Fruit fly (Drosophila melanogaster): ENCODE results near the gene CG17364.

CG17364 gene

DNA sequence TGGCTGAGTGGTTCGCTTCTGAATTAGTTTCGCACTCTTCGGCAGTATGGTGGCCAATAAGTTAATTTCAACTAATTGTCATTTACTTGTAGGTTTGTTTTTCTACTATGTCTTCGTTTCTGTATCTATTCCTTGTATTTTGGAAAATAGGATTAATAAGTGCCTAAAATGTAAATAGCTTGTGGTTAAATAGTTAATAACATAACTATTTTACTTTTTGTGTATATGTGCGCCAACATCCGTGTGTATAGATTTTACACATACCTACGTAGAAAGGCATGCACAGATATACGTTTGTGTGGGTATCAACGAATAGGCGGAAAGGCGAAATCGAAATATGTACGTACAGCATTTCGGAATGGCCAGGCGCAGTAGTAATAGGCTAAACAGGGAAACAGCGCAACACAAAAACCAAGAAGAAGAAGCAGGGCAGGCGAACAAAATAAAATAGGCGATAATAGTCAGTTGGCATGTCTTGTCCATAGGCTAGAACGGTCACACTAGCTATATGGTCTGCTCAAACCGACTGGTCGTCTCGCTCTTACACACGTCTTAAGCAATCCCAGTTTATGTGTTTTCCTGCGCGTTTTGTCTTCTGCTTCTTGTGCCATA, 9.4 kb upstream of the CG17364 start:
- no peak for TF ChIP-seq noc (tag; optimal IDR thresholded peaks at IDR 0.05)

DNA sequence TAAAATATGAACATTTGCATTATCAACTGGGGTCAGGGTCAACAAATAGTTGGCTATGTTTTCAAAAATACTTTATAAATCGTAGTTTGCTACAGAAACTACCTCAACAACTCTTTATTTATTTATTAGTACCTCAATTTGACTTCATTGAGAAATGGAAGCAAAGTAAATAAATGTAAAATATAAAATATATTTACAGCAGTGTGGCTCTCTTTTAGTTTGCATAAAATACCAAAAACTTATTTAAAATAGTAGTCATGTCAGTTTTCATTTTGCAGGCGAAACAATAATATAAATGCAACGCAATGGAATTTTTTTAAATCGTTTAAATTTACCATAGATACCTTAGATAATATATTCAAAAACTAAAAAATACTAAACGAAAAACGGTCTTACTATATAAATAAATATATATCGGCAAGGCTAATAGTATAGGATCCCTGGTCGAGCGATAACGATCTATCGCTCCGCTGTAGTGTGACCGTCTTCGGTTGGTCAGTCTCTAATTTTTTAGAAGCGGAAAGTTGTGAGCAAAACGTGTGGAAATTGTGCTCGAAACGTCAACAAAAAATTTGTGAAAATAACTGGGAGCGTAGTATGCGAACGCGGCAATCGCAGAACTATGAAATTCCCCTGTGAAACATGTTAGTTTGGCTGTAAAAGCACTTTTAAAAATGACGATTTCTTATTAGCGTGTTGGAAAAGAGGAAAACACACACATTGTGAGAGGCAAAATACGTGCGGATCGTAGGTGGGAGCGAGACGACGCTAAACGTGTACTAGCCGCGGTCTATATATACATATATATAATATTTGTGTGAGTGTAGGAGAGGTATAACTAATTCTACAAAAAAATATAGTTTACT, 8.7 kb upstream of the CG17364 start, which contains the start of the genes Nprl3 and upSET:
Gene Nprl3, minus strand, starts transcription at position 223 of the 866 bp plus-strand sequence.
Gene upSET, plus strand, starts transcription at position 470 of the 866 bp plus-strand sequence.
- peak; percentile 4 for TF ChIP-seq noc (tag; optimal IDR thresholded peaks at IDR 0.05)

DNA sequence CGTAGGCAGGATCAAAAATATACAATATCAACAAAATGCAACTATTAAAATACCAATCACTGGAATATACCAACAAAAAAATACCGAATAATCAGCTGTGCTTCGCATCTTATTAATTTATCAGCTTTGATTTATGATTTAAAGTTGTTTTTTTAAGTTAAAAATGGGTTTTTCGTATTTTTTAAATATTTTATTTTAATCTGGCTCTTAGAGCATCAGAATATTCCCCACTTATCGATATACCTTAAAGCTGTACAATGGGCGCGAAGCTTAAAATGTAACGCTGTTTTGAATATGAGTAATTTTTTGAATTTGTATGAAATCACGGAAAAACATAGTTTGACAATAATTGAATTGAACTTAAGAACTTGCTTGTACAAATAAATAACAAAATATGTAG, 6.0 kb upstream of the CG17364 start, which contains the start of gene CG17359:
Gene CG17359, minus strand, starts transcription at position 48 of the 400 bp plus-strand sequence.
- TF ChIP-seq noc (tag; optimal IDR thresholded peaks at IDR 0.05): no peak

DNA sequence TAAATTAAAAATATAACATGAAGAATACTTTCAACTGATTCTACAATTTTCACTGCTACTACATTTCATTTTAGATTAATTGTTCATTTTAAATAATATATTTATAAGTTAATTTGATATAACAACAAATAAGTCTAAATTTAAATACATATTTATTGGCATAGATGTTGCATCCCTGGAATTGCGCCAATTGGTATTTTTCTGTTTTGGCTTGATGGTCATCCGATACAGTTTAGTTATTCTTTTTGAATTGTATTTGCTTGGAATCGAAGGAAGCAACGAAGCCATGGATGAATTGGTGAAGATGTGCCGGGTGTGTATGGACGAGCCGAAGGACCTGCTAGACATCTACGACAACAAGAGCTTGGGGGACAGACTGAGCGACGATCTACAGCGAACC, 3.8 kb upstream of the CG17364 start, which contains the start of gene CG17361:
Gene CG17361, plus strand, starts transcription at position 200 of the 400 bp plus-strand sequence.
- no peak for TF ChIP-seq noc (tag; optimal IDR thresholded peaks at IDR 0.05)

DNA sequence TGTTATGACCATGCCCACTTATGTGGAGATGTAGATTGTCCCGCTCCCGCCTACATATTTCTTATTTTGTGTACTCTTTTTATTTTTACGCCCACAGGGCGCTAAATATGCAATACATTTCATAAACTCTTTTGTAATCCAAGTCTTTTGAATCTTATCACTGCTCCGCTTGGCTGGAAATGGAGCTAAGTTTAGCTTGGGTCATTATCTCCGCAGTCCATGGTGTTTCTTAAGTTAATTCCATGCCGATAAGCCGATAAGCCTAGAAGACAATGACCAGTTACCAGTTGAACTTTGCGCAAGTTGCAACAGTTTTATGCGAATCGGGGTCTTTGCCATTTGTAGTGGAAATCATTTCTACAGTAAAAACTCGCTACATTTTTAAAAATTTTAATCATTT, 3.2 kb upstream of the CG17364 start:
- TF ChIP-seq noc (tag; optimal IDR thresholded peaks at IDR 0.05): no peak

DNA sequence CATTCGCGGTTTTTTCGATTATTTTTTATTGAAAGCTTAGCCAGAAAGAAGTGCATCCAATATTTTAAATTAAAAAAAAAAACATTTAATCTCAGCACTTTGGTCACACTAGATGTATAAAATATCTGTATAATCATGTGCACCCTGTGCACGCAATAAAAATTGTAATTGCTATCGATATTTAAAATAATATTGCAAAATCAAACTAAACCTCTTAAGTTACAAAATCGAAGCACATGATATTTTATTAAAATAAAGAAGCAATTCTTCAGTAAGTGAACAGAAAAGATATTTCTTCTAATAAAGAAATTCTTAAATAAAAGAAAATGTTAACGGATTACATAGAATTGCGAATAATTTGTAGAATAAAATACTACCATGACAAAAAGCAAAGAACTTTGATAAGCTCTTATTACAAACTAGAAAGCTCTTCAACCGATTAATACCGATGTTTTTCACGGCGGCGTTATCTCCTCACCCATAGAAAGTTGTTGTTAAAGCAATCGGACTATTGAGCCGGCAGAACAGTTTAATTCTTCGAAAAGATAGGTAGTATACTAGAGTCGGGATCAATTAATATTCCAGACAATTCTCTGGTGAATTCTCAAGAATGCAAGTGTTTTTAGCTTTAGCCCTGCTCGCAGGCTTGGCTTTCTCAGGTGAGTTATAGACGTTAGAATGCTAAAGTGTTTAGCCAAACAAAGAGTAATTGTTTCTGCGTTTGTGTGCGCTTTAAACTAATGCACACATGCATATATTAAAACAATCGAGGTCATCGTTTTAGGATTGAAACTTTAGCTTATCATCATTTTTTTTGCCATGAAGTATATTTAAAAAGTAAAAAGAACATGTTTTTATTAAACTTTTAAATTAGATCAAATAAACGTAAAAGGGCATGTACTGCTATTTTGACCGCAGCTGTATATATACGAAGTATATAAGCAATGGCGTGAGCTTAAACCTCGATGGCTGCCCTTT, 831 bp upstream of the CG17364 start, which contains the start of gene CtsK1:
Gene CtsK1, plus strand, starts transcription at position 490 of the 978 bp plus-strand sequence.
- peak; percentile 55 for TF ChIP-seq noc (tag; optimal IDR thresholded peaks at IDR 0.05)

DNA sequence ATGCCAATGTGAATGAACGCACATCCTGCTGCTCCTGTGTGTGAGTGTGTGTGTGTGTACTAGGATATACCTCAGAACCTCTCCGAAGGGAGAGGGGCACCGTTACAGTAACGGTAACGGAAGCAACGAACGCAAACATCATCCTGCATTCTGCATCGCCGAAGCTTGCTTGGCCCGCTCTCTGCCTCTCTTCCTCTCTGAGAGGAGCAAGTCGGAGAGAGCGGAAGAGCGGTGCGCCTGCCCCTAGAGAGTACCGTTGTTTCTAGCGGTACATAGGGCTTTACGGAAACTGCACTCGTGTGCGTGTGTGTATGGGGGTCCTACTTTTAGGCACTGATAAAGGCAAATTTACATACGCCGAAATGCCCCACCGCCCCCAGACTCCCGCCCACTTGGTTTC, 1.9 kb downstream of the CG17364 start:
- no peak for TF ChIP-seq noc (tag; optimal IDR thresholded peaks at IDR 0.05)

DNA sequence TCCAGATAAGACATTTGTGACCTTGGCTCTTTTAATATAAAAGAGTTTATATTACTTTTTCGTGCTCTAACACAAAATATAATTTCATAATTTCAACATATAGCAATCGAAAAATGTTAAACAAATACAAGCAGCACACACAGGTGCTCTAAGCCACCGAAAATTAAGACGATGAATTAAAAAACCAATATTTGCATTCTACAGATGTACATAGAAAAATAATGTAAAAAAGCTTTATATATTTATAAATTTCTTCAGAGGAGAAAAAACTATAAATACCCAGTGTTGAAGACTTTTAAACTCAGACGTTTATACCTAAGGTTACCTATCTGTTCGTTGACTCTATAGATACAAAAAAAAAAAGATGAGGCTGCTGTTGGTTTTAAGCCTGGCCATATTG, 5.6 kb downstream of the CG17364 start, which contains the start of gene CG9040:
Gene CG9040, plus strand, starts transcription at position 301 of the 400 bp plus-strand sequence.
- no peak for TF ChIP-seq noc (tag; optimal IDR thresholded peaks at IDR 0.05)

DNA sequence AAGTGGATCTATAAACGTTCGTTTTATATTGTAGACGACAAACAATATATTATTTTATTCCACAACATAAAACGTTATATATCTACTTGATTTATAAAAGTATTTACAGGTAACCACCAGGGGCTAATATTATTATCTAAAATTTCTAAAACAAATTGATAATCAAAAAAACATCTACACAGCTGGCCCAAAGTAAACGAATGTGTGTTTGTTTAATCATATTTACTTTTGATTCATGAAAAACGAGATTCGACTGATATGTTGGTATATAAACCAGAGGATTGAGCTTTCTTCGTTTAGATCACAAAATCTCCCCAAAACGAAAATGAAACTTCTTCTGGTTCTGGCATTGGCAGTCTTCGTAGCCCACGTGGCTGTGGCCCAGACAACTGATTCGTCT, 6.9 kb downstream of the CG17364 start, which contains the start of gene CG17362:
Gene CG17362, plus strand, starts transcription at position 291 of the 400 bp plus-strand sequence.
- TF ChIP-seq noc (tag; optimal IDR thresholded peaks at IDR 0.05): no peak

DNA sequence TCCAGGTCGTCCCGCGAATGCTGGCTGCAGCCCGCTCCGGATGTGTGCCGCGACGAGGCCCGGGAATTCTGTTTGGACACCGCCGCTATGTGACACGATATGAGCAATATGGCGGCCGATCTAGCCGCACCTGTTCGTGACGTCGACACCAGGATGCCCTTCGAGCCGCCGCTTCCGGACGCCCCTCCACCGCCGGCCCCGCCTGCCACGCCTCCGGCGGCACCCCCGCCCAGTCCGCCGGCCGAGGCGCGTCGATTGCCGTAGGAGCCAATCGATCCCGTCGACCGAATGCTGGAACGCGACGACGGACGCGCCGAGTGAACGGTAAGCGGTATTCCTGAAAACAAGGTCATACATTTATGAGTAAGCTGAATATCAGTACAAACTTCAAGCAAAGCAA, 10.7 kb downstream of the CG17364 start:
- no peak for TF ChIP-seq noc (tag; optimal IDR thresholded peaks at IDR 0.05)

DNA sequence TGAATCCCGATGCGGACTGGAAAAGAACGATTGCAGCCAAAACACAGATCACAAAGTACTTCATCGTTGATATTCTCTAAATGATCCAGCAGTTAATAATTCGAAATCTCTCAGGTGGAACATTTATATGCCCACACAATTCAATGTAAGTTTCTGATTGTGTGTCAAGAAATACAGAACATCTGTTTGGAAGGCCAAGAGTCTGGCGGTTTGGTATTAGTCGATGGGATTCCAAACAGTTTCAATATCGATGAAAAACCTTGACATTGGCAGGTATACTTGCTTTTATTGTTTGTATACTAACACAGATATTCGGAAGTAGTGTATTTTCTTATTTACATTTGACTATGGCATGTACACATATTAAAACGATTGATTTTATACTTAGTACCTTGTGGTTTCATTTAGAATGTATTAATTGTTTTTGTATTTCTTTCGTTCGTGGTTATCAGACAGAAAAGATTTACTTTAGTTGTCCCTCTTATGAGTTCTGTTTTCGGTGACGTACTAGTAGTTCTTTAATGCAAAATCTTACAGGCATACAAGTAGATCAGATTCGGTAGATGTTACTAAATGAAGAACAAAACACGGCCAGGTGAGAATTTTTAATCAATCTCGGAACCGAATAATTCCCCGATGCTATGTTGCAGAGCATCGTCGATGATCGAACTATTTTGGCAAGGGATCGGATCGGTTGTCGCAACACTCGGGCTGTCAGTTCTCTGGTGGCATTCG, 19.7 kb downstream of the CG17364 start, which contains the start of the genes CG13738 and Hsc70-1:
Gene CG13738, minus strand, starts transcription at position 101 of the 735 bp plus-strand sequence.
Gene Hsc70-1, plus strand, starts transcription at position 685 of the 735 bp plus-strand sequence.
- no peak for TF ChIP-seq noc (tag; optimal IDR thresholded peaks at IDR 0.05)

DNA sequence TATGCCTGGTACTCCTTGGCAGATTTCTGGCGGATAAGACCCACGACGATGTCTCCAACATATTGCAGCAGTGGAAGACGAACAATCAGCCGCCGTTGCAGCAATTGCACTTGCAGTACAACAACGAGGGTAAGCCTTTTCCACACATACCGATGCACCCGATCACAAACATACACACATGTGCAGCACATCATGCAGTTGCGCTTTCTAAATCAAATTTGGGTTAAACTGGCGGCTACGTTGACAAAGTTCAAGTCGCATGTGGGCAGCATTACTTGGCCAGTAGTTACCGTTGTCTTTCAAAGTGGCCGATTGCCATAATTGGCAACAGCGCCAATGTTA, 27.7 kb downstream of the CG17364 start:
- no peak for TF ChIP-seq noc (tag; optimal IDR thresholded peaks at IDR 0.05)

DNA sequence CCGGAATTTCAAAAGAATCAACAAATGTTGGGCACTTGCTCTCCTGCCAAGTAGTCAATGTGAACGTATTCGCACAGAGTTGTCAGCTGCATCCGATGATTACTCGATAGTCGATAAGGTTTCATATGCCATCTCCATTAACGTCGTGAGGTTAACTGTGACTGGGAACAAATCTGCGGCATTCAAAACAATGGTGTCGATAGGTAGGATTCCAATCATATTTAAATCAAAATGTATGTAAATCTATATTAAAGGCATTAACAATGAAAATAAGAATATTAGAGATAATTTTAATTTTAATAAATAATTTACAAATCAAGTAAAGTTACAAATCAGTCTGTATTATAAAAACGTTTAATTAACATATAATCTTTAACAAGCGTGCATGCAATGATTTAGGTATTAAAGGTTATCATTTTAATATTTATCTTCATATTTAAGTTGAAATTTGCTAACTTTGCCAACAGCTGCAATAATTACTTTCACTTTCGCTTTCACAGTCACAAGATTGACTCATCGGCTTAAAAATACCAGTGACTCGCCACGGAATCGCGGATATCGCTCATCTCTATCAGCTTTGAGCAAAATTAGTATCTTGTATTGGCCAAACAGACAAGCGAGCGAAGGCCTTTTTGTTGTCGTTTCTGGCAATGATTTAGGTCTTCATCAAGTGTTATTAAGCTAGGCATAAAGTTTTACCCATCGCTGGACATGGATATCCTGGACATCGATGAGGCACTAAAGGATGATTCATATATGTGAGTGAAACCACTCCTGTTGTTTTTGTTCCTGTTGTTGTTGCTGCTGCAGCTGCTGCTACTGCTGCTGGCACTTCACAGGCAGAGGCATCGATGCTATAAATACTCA, 28.3 kb downstream of the CG17364 start, which contains the start of the genes Meics, Nxf3 and ssp2:
Gene Meics, minus strand, starts transcription at position 68 of the 867 bp plus-strand sequence.
Gene Nxf3, plus strand, starts transcription at position 569 of the 867 bp plus-strand sequence.
Gene ssp2, plus strand, starts transcription at position 569 of the 867 bp plus-strand sequence.
- TF ChIP-seq noc (tag; optimal IDR thresholded peaks at IDR 0.05): no peak
